Worm (Caenorhabditis elegans): ENCODE data around the gene C09F12.3.

- TF ChIP-seq cog-1 (tag; optimal IDR thresholded peaks at IDR 0.05) (no peak), flt-1 (GFP tag; IDR thresholded peaks at IDR 0.05) (no peak), ref-1 (GFP tag; conservative IDR thresholded peaks at IDR 0.05) (no peak), T22C8.4 (GFP tag; IDR thresholded peaks at IDR 0.05) (no peak), ztf-29 (GFP tag; IDR thresholded peaks at IDR 0.05) (no peak)
These were observed 33.7 kb downstream of the C09F12.3 start, which contains the start of gene ttr-31 for ce11 chrX:11008954-11009353.

Measured in whole organism, midembryonic.